Worm (Caenorhabditis elegans): ENCODE measurements around the gene C48B4.11.

DNA sequence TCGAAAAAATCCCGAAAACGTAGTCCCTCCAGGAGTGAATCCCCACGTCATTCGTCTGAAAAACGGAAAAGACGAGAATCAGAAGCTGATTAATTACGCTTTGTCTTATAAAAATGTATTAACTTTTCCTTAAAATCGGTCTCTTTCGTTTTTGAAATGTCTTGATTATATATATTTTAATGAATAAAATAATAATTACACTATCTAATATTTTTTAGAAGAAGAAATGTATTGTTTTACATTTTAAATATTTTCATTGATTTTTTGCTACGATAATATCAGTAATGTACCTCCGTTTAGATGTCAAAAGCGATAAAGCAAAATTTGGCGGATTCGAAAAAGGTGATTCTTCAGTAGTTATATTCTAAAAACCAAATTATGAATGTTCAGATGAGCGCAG is 40.7 kb downstream of the C48B4.11 start, which contains the start of gene trpp-3:
- TF ChIP-seq pha-4 (GFP tag; IDR thresholded peaks at IDR 0.05) (no peak), pha-4 (tag; optimal IDR thresholded peaks at IDR 0.05) (no peak), dmd-8 (GFP tag; IDR thresholded peaks at IDR 0.05) (no peak), nhr-10 (tag; optimal IDR thresholded peaks at IDR 0.05) (no peak), unc-39 (tag; optimal IDR thresholded peaks at IDR 0.05) (no peak), R02D3.7 (tag; optimal IDR thresholded peaks at IDR 0.05) (no peak), zip-11 (GFP tag; IDR thresholded peaks at IDR 0.05) (no peak), jun-1 (tag; optimal IDR thresholded peaks at IDR 0.05) (no peak), aly-2 (tag; optimal IDR thresholded peaks at IDR 0.05) (no peak), tag-97 (GFP tag; IDR thresholded peaks at IDR 0.05) (no peak), lim-7 (GFP tag; IDR thresholded peaks at IDR 0.05) (no peak), lsy-2 (tag; optimal IDR thresholded peaks at IDR 0.05) (no peak), gei-8 (GFP tag; optimal IDR thresholded peaks at IDR 0.05) (no peak), nhr-77 (tag; optimal IDR thresholded peaks at IDR 0.05) (no peak), fos-1 (tag; optimal IDR thresholded peaks at IDR 0.05) (no peak)

Measured in whole organism, L4 larva.